Worm (Caenorhabditis elegans) whole organism, L4 larva: Measurements from ENCODE around the gene C25F9.4.

ENCODE experiments used
- D1046.2 ChIP-seq: fragments of 200-800 bp; sonication (Bioruptor generic); IDR thresholded peaks from 2 replicates; pipeline ENCODE4 v1.3.6; 2022; ENCODE audit warnings: missing genetic modification characterization, missing compliant biosample characterization
- F26F4.8 ChIP-seq: fragments of 200-800 bp; sonication (Bioruptor generic); conservative IDR thresholded peaks from 2 replicates; pipeline ENCODE4 v1.3.6; 2022; ENCODE audit warnings: missing genetic modification characterization, missing compliant biosample characterization
- T20F7.1 ChIP-seq: fragments of 200-800 bp; sonication (Bioruptor generic); optimal IDR thresholded peaks from 2 replicates; lab custom pipeline; 2018; ENCODE audit warnings: mild to moderate bottlenecking, missing genetic modification characterization, missing compliant biosample characterization
- Y5F2A.4 ChIP-seq: fragments of 200-800 bp; sonication (Bioruptor generic); optimal IDR thresholded peaks from 2 replicates; lab custom pipeline; 2018; ENCODE audit warnings: mild to moderate bottlenecking, missing genetic modification characterization, missing compliant biosample characterization
- Y75B8A.6 ChIP-seq: fragments of 200-800 bp; sonication (Bioruptor generic); IDR thresholded peaks from 2 replicates; pipeline ENCODE4 v1.3.6; 2022; ENCODE audit warnings: missing genetic modification reagents, missing genetic modification characterization, missing compliant biosample characterization
- aly-2 ChIP-seq: sonication (generic microtip); optimal IDR thresholded peaks from 2 replicates; lab custom pipeline; 2018; ENCODE audit warnings: missing biosample characterization, missing genetic modification characterization
- arid-1 ChIP-seq: fragments of 200-800 bp; sonication (Bioruptor generic); conservative IDR thresholded peaks from 2 replicates; pipeline ENCODE4 v1.3.6; 2022; ENCODE audit warnings: missing genetic modification reagents, missing genetic modification characterization, missing compliant biosample characterization
- attf-4 ChIP-seq: sonication (generic microtip); optimal IDR thresholded peaks from 3 replicates; lab custom pipeline; 2017; ENCODE audit warnings: missing biosample characterization, missing genetic modification characterization
- ceh-28 ChIP-seq: fragments of 150-350 bp; optimal IDR thresholded peaks from 2 replicates; lab custom pipeline; 2014; ENCODE audit warnings: missing biosample characterization, missing genetic modification reagents, missing genetic modification characterization
- ceh-44 ChIP-seq: fragments of 200-800 bp; sonication (Bioruptor generic); IDR thresholded peaks from 2 replicates; pipeline ENCODE4 v1.3.6; 2022; ENCODE audit warnings: missing genetic modification reagents, missing genetic modification characterization, missing compliant biosample characterization
- ceh-62 ChIP-seq: sonication (generic microtip); optimal IDR thresholded peaks from 2 replicates; lab custom pipeline; 2017; ENCODE audit warnings: missing biosample characterization, missing genetic modification characterization
- ctbp-1 ChIP-seq: fragments of 200-800 bp; sonication (Bioruptor generic); IDR thresholded peaks from 2 replicates; pipeline ENCODE4 v1.3.6; 2022; ENCODE audit warnings: missing genetic modification reagents, missing genetic modification characterization, missing compliant biosample characterization
- daf-12 ChIP-seq: fragments of 150-350 bp; optimal IDR thresholded peaks from 2 replicates; lab custom pipeline; 2014; ENCODE audit warnings: missing biosample characterization, missing genetic modification reagents, missing genetic modification characterization
- daf-16 ChIP-seq, 3 experiments: sonication (generic microtip); optimal IDR thresholded peaks; 2 replicates each; lab custom pipeline; 2016 to 2017; ENCODE audit warnings: missing genetic modification characterization in 3 of 3, missing genetic modification reagents in 3 of 3, mild to moderate bottlenecking in 2 of 3, missing compliant biosample characterization in 2 of 3, missing biosample characterization in 1 of 3, moderate library complexity in 1 of 3
- daf-19 ChIP-seq: fragments of 200-800 bp; sonication (Bioruptor generic); conservative IDR thresholded peaks from 2 replicates; pipeline ENCODE4 v1.3.6; 2022; ENCODE audit warnings: missing genetic modification characterization, missing compliant biosample characterization
- daf-8 ChIP-seq: fragments of 200-800 bp; sonication (Bioruptor generic); IDR thresholded peaks from 2 replicates; pipeline ENCODE4 v1.3.6; 2022; ENCODE audit warnings: missing genetic modification characterization, missing compliant biosample characterization
- dve-1 ChIP-seq: sonication (generic microtip); optimal IDR thresholded peaks from 2 replicates; lab custom pipeline; 2017; ENCODE audit warnings: antibody characterized with exemption, mild to moderate bottlenecking, missing genetic modification characterization, missing compliant biosample characterization; ENCODE audit not compliant: insufficient read depth
- egl-43 ChIP-seq: fragments of 200-800 bp; sonication (Bioruptor generic); IDR thresholded peaks from 2 replicates; pipeline ENCODE4 v1.3.6; 2022; ENCODE audit warnings: missing genetic modification reagents, missing genetic modification characterization, missing compliant biosample characterization
- hlh-11 ChIP-seq: fragments of 200-800 bp; sonication (Bioruptor generic); optimal IDR thresholded peaks from 2 replicates; lab custom pipeline; 2018; ENCODE audit warnings: mild to moderate bottlenecking, missing genetic modification characterization, missing compliant biosample characterization
- hlh-30 ChIP-seq: sonication (generic microtip); optimal IDR thresholded peaks from 2 replicates; lab custom pipeline; 2017; ENCODE audit warnings: antibody characterized with exemption, mild to moderate bottlenecking, missing genetic modification characterization, missing compliant biosample characterization; ENCODE audit not compliant: insufficient read depth
- lim-7 ChIP-seq: fragments of 200-800 bp; sonication (Bioruptor generic); IDR thresholded peaks from 2 replicates; pipeline ENCODE4 v1.3.6; 2022; ENCODE audit warnings: missing genetic modification characterization, missing compliant biosample characterization
- lin-15B ChIP-seq: fragments of 150-350 bp; sonication (generic microtip); optimal IDR thresholded peaks from 3 replicates; lab custom pipeline; 2014; ENCODE audit warnings: missing biosample characterization, missing genetic modification characterization
- lin-39 ChIP-seq: fragments of 150-350 bp; optimal IDR thresholded peaks from 2 replicates; lab custom pipeline; 2014; ENCODE audit warnings: missing biosample characterization, missing genetic modification reagents, missing genetic modification characterization
- madf-9 ChIP-seq: fragments of 200-800 bp; sonication (Bioruptor generic); conservative IDR thresholded peaks from 2 replicates; pipeline ENCODE4 v1.3.6; 2022; ENCODE audit warnings: missing genetic modification reagents, missing genetic modification characterization, missing compliant biosample characterization
- mes-2 ChIP-seq: sonication (generic microtip); optimal IDR thresholded peaks from 2 replicates; lab custom pipeline; 2016; ENCODE audit warnings: missing genotype, mild to moderate bottlenecking, missing genetic modification characterization, missing compliant biosample characterization; ENCODE audit not compliant: poor library complexity, severe bottlenecking
- mxl-2 ChIP-seq: fragments of 200-800 bp; sonication (Bioruptor generic); conservative IDR thresholded peaks from 2 replicates; pipeline ENCODE4 v1.3.6; 2022; ENCODE audit warnings: missing genetic modification reagents, missing genetic modification characterization, missing compliant biosample characterization
- mxl-3 ChIP-seq: fragments of 200-800 bp; sonication (Bioruptor generic); optimal IDR thresholded peaks from 2 replicates; lab custom pipeline; 2018; ENCODE audit warnings: mild to moderate bottlenecking, missing genetic modification characterization, missing compliant biosample characterization
- nhr-11 ChIP-seq: fragments of 150-350 bp; optimal IDR thresholded peaks from 2 replicates; lab custom pipeline; 2014; ENCODE audit warnings: missing biosample characterization, missing genetic modification characterization
- nhr-25 ChIP-seq: sonication (generic microtip); optimal IDR thresholded peaks from 2 replicates; lab custom pipeline; 2017; ENCODE audit warnings: missing genetic modification characterization, mild to moderate bottlenecking, missing compliant biosample characterization, antibody characterized with exemption, moderate library complexity, borderline replicate concordance; ENCODE audit not compliant: insufficient read depth
- nhr-28 ChIP-seq: fragments of 150-350 bp; optimal IDR thresholded peaks from 2 replicates; lab custom pipeline; 2014; ENCODE audit warnings: missing biosample characterization, missing genetic modification characterization
- nhr-41 ChIP-seq: fragments of 200-800 bp; sonication (Bioruptor generic); IDR thresholded peaks from 2 replicates; pipeline ENCODE4 v1.3.6; 2022; ENCODE audit warnings: missing genetic modification reagents, missing genetic modification characterization, missing compliant biosample characterization
- nhr-48 ChIP-seq: sonication (generic microtip); optimal IDR thresholded peaks from 2 replicates; lab custom pipeline; 2016; ENCODE audit warnings: mild to moderate bottlenecking, missing genetic modification characterization, missing compliant biosample characterization
- nhr-6 ChIP-seq: fragments of 150-350 bp; optimal IDR thresholded peaks from 2 replicates; lab custom pipeline; 2014; ENCODE audit warnings: missing biosample characterization, missing genetic modification characterization
- php-3 ChIP-seq: fragments of 200-800 bp; sonication (Bioruptor generic); IDR thresholded peaks from 2 replicates; pipeline ENCODE4 v1.3.6; 2022; ENCODE audit warnings: missing genetic modification reagents, missing genetic modification characterization, missing compliant biosample characterization
- pqm-1 ChIP-seq: sonication (generic microtip); optimal IDR thresholded peaks from 2 replicates; lab custom pipeline; 2017; ENCODE audit warnings: missing biosample characterization, missing genetic modification characterization
- rbr-2 ChIP-seq: sonication (generic microtip); optimal IDR thresholded peaks from 2 replicates; lab custom pipeline; 2016; ENCODE audit warnings: missing genotype, missing genetic modification characterization, missing compliant biosample characterization
- set-16 ChIP-seq: fragments of 200-800 bp; sonication (Bioruptor generic); IDR thresholded peaks from 2 replicates; pipeline ENCODE4 v1.3.6; 2022; ENCODE audit warnings: missing genetic modification reagents, missing genetic modification characterization, missing compliant biosample characterization
- skn-1 ChIP-seq: fragments of 150-350 bp; optimal IDR thresholded peaks from 2 replicates; lab custom pipeline; 2014; ENCODE audit warnings: missing biosample characterization, missing genetic modification characterization
- unc-130 ChIP-seq: sonication (generic microtip); optimal IDR thresholded peaks from 2 replicates; lab custom pipeline; 2016; ENCODE audit warnings: missing genetic modification reagents, missing genetic modification characterization, missing compliant biosample characterization
- unc-62 ChIP-seq, 3 experiments: fragments of 150-350 bp in 1 of 3; sonication (generic microtip); optimal IDR thresholded peaks in 2 of 3; peaks in 1 of 3; 1 replicate in 1 of 3; 2 replicates in 2 of 3; lab custom pipeline; 2014 to 2017; ENCODE audit warnings: missing biosample characterization in 3 of 3, missing genetic modification characterization in 3 of 3, missing genetic modification reagents in 3 of 3, missing genotype in 1 of 3
- zip-2 ChIP-seq: fragments of 150-350 bp; optimal IDR thresholded peaks from 2 replicates; lab custom pipeline; 2014; ENCODE audit warnings: missing biosample characterization, missing genetic modification characterization
- ztf-11 ChIP-seq: fragments of 150-350 bp; optimal IDR thresholded peaks from 2 replicates; lab custom pipeline; 2014; ENCODE audit warnings: missing biosample characterization, missing genetic modification characterization

C25F9.4 gene

ce11 chrV:19428097-19428496 is 11.7 kb upstream of the C25F9.4 start:
- TF ChIP-seq hlh-11 (tag; lab: Kevin White, UChicago) (peak; percentile 11), mxl-3 (peak; percentile 19), lim-7 (GFP tag; lab: Robert Waterston, UW) (no peak), unc-62 (GFP tag; optimal IDR thresholded peaks at IDR 0.05 in 1 of 2; lab: Kevin White, UChicago) (peak in 1 of 2 experiments; percentile 61), unc-62 (tag; optimal IDR thresholded peaks at IDR 0.05; lab: Kevin White, UChicago) (no peak), hlh-30 (tag; lab: Kevin White, UChicago) (peak; percentile 77)

- TF ChIP-seq madf-9 (GFP tag; lab: Robert Waterston, UW) (no peak), arid-1 (GFP tag; lab: Robert Waterston, UW) (no peak), nhr-25 (tag; lab: Kevin White, UChicago) (no peak), T20F7.1 (GFP tag; lab: Kevin White, UChicago) (no peak), aly-2 (tag; lab: Kevin White, UChicago) (no peak), lin-39 (tag; lab: Kevin White, UChicago) (no peak), Y75B8A.6 (GFP tag; lab: Robert Waterston, UW) (no peak), ceh-28 (no peak), set-16 (no peak), daf-19 (no peak), egl-43 (no peak), php-3 (GFP tag; lab: Robert Waterston, UW) (no peak), nhr-48 (no peak), mxl-2 (GFP tag; lab: Robert Waterston, UW) (no peak), zip-2 (tag; lab: Kevin White, UChicago) (no peak), D1046.2 (GFP tag; lab: Robert Waterston, UW) (no peak), nhr-6 (tag; lab: Kevin White, UChicago) (no peak)
Observed at ce11 chrV:19421131-19421530, 4.8 kb upstream of the C25F9.4 start, which contains the start of gene C25F9.2. Gene C25F9.2, plus strand, starts transcription at chrV:19421471.

ce11 chrV:19419301-19419700 is 2.9 kb upstream of the C25F9.4 start:
- TF ChIP-seq php-3 (GFP tag; lab: Robert Waterston, UW) (peak; percentile 94), nhr-28 (tag; lab: Kevin White, UChicago) (peak; percentile 6)

- TF ChIP-seq daf-12 (tag; lab: Kevin White, UChicago), result no peak
- no peak for TF ChIP-seq Y75B8A.6 (GFP tag; lab: Robert Waterston, UW)
- no peak for TF ChIP-seq lin-15B (tag; lab: Kevin White, UChicago)
- peak; percentile 34 for TF ChIP-seq pqm-1 (tag; lab: Kevin White, UChicago)
- no peak for TF ChIP-seq rbr-2 (tag; lab: Kevin White, UChicago)
- no peak for TF ChIP-seq ctbp-1 (GFP tag; lab: Robert Waterston, UW)
- no peak for TF ChIP-seq unc-62 (GFP tag; optimal IDR thresholded peaks at IDR 0.05 in 1 of 2; lab: Kevin White, UChicago)
- no peak for TF ChIP-seq unc-62 (tag; optimal IDR thresholded peaks at IDR 0.05; lab: Kevin White, UChicago)
- no peak for TF ChIP-seq attf-4 (tag; lab: Kevin White, UChicago)
- TF ChIP-seq ceh-44 (GFP tag; lab: Robert Waterston, UW), result no peak
- TF ChIP-seq Y5F2A.4 (GFP tag; lab: Kevin White, UChicago), result no peak
- TF ChIP-seq daf-16 (GFP tag; optimal IDR thresholded peaks at IDR 0.05; lab: Kevin White, UChicago), result no peak
- TF ChIP-seq daf-16 (tag; optimal IDR thresholded peaks at IDR 0.05; lab: Kevin White, UChicago), result no peak
- peak; percentile 30 for TF ChIP-seq dve-1 (tag; lab: Kevin White, UChicago)
- TF ChIP-seq daf-8 (GFP tag; lab: Robert Waterston, UW), result no peak
- no peak for TF ChIP-seq mes-2 (tag; lab: Kevin White, UChicago)
- no peak for TF ChIP-seq ztf-11 (tag; lab: Kevin White, UChicago)
- TF ChIP-seq unc-130 (GFP tag; lab: Kevin White, UChicago), result no peak
- TF ChIP-seq ceh-62 (tag; lab: Kevin White, UChicago), result no peak
- no peak for TF ChIP-seq nhr-41 (GFP tag; lab: Robert Waterston, UW)
- TF ChIP-seq nhr-28 (tag; lab: Kevin White, UChicago), result peak; percentile 30
- TF ChIP-seq F26F4.8 (GFP tag; lab: Robert Waterston, UW), result no peak
- no peak for TF ChIP-seq skn-1 (tag; lab: Kevin White, UChicago)
- TF ChIP-seq nhr-11, result no peak
Observed at ce11 chrV:19417836-19418235, 1.5 kb upstream of the C25F9.4 start, which contains the start of gene C25F9.15. Gene C25F9.15, plus strand, starts transcription at chrV:19418136.
